Fruit fly (Drosophila melanogaster) S2 (cell line): ENCODE data around the gene RASSF8.

Experiments used
- CG8478 ChIP-seq: fragments of >200 bp; optimal IDR thresholded peaks from 2 replicates; lab custom pipeline; 2018
- CTCF ChIP-seq, 2 experiments: fragments of >200 bp; optimal IDR thresholded peaks; 2 replicates each; lab custom pipeline; 2018

- no peak for TF ChIP-seq CG8478 (lab: Kevin White, UChicago)
- TF ChIP-seq CTCF (optimal IDR thresholded peaks at IDR 0.05; lab: Kevin White, UChicago), result no peak
Measured at dm6 chr3R:25686698-25687420, 25.3 kb downstream of the RASSF8 start, which contains the start of gene CLS.
